Worm (Caenorhabditis elegans) whole organism, young adult: ENCODE results near the gene sec-16A.2.

ENCODE experiments used
- D2030.7 ChIP-seq: fragments of 200-800 bp; sonication (Bioruptor generic); IDR thresholded peaks from 2 replicates; pipeline ENCODE4 v1.3.6; 2022; ENCODE audit warnings: missing genetic modification reagents, missing genetic modification characterization, missing compliant biosample characterization
- F23B12.7 ChIP-seq: sonication (generic microtip); optimal IDR thresholded peaks from 2 replicates; lab custom pipeline; 2017; ENCODE audit warnings: missing genetic modification characterization, mild to moderate bottlenecking, missing compliant biosample characterization, antibody characterized with exemption, moderate library complexity; ENCODE audit not compliant: insufficient read depth
- F49E8.2 ChIP-seq: sonication (generic microtip); optimal IDR thresholded peaks from 3 replicates; lab custom pipeline; 2017; ENCODE audit warnings: missing genetic modification characterization, mild to moderate bottlenecking, missing compliant biosample characterization, antibody characterized with exemption, moderate library complexity; ENCODE audit not compliant: insufficient read depth
- F57A8.1 ChIP-seq: fragments of 200-800 bp; sonication (Bioruptor generic); optimal IDR thresholded peaks from 2 replicates; lab custom pipeline; 2018; ENCODE audit warnings: mild to moderate bottlenecking, missing genetic modification characterization, moderate library complexity, missing compliant biosample characterization
- K12H6.12 ChIP-seq: fragments of 200-800 bp; sonication (Bioruptor generic); optimal IDR thresholded peaks from 2 replicates; lab custom pipeline; 2018; ENCODE audit warnings: mild to moderate bottlenecking, missing genetic modification characterization, missing compliant biosample characterization
- T26A5.8 ChIP-seq: sonication (generic microtip); optimal IDR thresholded peaks from 2 replicates; lab custom pipeline; 2016; ENCODE audit warnings: missing genetic modification characterization, missing compliant biosample characterization
- Y53G8AR.9 ChIP-seq: fragments of 200-800 bp; sonication (Bioruptor generic); conservative IDR thresholded peaks from 2 replicates; pipeline ENCODE4 v1.3.6; 2022; ENCODE audit warnings: missing genetic modification reagents, missing genetic modification characterization, missing compliant biosample characterization
- Y95B8A.8 ChIP-seq: fragments of 200-800 bp; sonication (Bioruptor generic); IDR thresholded peaks from 2 replicates; pipeline ENCODE4 v1.3.6; 2022; ENCODE audit warnings: missing genetic modification reagents, missing genetic modification characterization, missing compliant biosample characterization
- ZK185.1 ChIP-seq: sonication (generic microtip); optimal IDR thresholded peaks from 2 replicates; lab custom pipeline; 2016; ENCODE audit warnings: mild to moderate bottlenecking, missing genetic modification characterization, missing compliant biosample characterization; ENCODE audit not compliant: poor library complexity, severe bottlenecking
- aptf-3 ChIP-seq: fragments of 200-800 bp; sonication (Bioruptor generic); IDR thresholded peaks from 2 replicates; pipeline ENCODE4 v1.3.6; 2022; ENCODE audit warnings: missing genetic modification characterization, missing compliant biosample characterization
- atf-7 ChIP-seq: sonication (generic microtip); optimal IDR thresholded peaks from 2 replicates; lab custom pipeline; 2017; ENCODE audit warnings: mild to moderate bottlenecking, missing genetic modification characterization, missing compliant biosample characterization
- cebp-1 ChIP-seq, 2 experiments: fragments of 200-800 bp in 1 of 2; sonication (Bioruptor generic) in 1 of 2; sonication (generic microtip) in 1 of 2; IDR thresholded peaks in 1 of 2; optimal IDR thresholded peaks in 1 of 2; 2 replicates each; pipeline versions ENCODE4 v1.3.6 to Lab custom; 2017 to 2022; ENCODE audit warnings: missing compliant biosample characterization in 2 of 2, missing genetic modification characterization in 2 of 2, mild to moderate bottlenecking in 1 of 2, missing genetic modification reagents in 1 of 2, moderate library complexity in 1 of 2
- ceh-27 ChIP-seq: fragments of 200-800 bp; sonication (Bioruptor generic); optimal IDR thresholded peaks from 2 replicates; lab custom pipeline; 2018; ENCODE audit warnings: mild to moderate bottlenecking, missing genetic modification characterization, moderate library complexity, missing compliant biosample characterization
- ceh-79 ChIP-seq: sonication (generic microtip); optimal IDR thresholded peaks from 2 replicates; lab custom pipeline; 2017; ENCODE audit warnings: mild to moderate bottlenecking, missing genetic modification characterization, missing compliant biosample characterization
- dox-1 ChIP-seq: fragments of 200-800 bp; sonication (Bioruptor generic); IDR thresholded peaks from 2 replicates; pipeline ENCODE4 v1.3.6; 2022; ENCODE audit warnings: missing genetic modification reagents, missing genetic modification characterization, missing compliant biosample characterization
- dpff-1 ChIP-seq: sonication (generic microtip); optimal IDR thresholded peaks from 2 replicates; lab custom pipeline; 2017; ENCODE audit warnings: mild to moderate bottlenecking, missing genetic modification characterization, missing compliant biosample characterization
- egrh-3 ChIP-seq: fragments of 200-800 bp; sonication (Bioruptor generic); IDR thresholded peaks from 2 replicates; pipeline ENCODE4 v1.3.6; 2022; ENCODE audit warnings: missing genetic modification reagents, missing genetic modification characterization, missing compliant biosample characterization
- ets-4 ChIP-seq: fragments of 200-800 bp; sonication (Bioruptor generic); optimal IDR thresholded peaks from 2 replicates; lab custom pipeline; 2018; ENCODE audit warnings: mild to moderate bottlenecking, missing genetic modification characterization, missing compliant biosample characterization
- hmg-1.2 ChIP-seq: fragments of 200-800 bp; sonication (Bioruptor generic); IDR thresholded peaks from 2 replicates; pipeline ENCODE4 v1.3.6; 2022; ENCODE audit warnings: missing genetic modification reagents, missing genetic modification characterization, missing compliant biosample characterization
- hmg-20 ChIP-seq: fragments of 200-800 bp; sonication (Bioruptor generic); IDR thresholded peaks from 2 replicates; pipeline ENCODE4 v1.3.6; 2022; ENCODE audit warnings: missing genetic modification reagents, missing genetic modification characterization, missing compliant biosample characterization
- hsf-1 ChIP-seq: fragments of 200-800 bp; sonication (Bioruptor generic); IDR thresholded peaks from 2 replicates; pipeline ENCODE4 v1.3.6; 2022; ENCODE audit warnings: missing genetic modification reagents, missing genetic modification characterization, missing compliant biosample characterization
- let-526 ChIP-seq: fragments of 200-800 bp; sonication (Bioruptor generic); IDR thresholded peaks from 2 replicates; pipeline ENCODE4 v1.3.6; 2022; ENCODE audit warnings: missing genetic modification reagents, missing genetic modification characterization, missing compliant biosample characterization
- let-607 ChIP-seq, 2 experiments: fragments of 200-800 bp in 1 of 2; sonication (Bioruptor generic) in 1 of 2; sonication (generic microtip) in 1 of 2; optimal IDR thresholded peaks; 2 replicates each; lab custom pipeline; 2016 to 2018; ENCODE audit warnings: mild to moderate bottlenecking in 2 of 2, missing compliant biosample characterization in 2 of 2, missing genetic modification characterization in 2 of 2, moderate library complexity in 2 of 2, missing genotype in 1 of 2
- lin-40 ChIP-seq: sonication (generic microtip); optimal IDR thresholded peaks from 2 replicates; lab custom pipeline; 2016; ENCODE audit warnings: missing genetic modification characterization, mild to moderate bottlenecking, missing compliant biosample characterization, missing genotype, missing genetic modification reagents
- lin-54 ChIP-seq: fragments of 200-800 bp; sonication (Bioruptor generic); optimal IDR thresholded peaks from 2 replicates; lab custom pipeline; 2018; ENCODE audit warnings: mild to moderate bottlenecking, missing genetic modification characterization, missing compliant biosample characterization
- lir-1 ChIP-seq: fragments of 200-800 bp; sonication (Bioruptor generic); conservative IDR thresholded peaks from 2 replicates; pipeline ENCODE4 v1.3.6; 2022; ENCODE audit warnings: missing genetic modification reagents, missing genetic modification characterization, missing compliant biosample characterization
- lsy-27 ChIP-seq: sonication (generic microtip); optimal IDR thresholded peaks from 2 replicates; lab custom pipeline; 2017; ENCODE audit warnings: missing genetic modification characterization, mild to moderate bottlenecking, missing compliant biosample characterization, antibody characterized with exemption, missing genotype, borderline replicate concordance; ENCODE audit not compliant: insufficient read depth
- madf-3 ChIP-seq: fragments of 200-800 bp; sonication (Bioruptor generic); IDR thresholded peaks from 2 replicates; pipeline ENCODE4 v1.3.6; 2022; ENCODE audit warnings: missing genetic modification reagents, missing genetic modification characterization, missing compliant biosample characterization
- mel-28 ChIP-seq: sonication (generic microtip); optimal IDR thresholded peaks from 2 replicates; lab custom pipeline; 2016; ENCODE audit warnings: borderline replicate concordance, mild to moderate bottlenecking, missing genetic modification characterization, missing compliant biosample characterization
- nhr-80 ChIP-seq: sonication (generic microtip); optimal IDR thresholded peaks from 2 replicates; lab custom pipeline; 2016; ENCODE audit warnings: missing genetic modification characterization, missing compliant biosample characterization
- nhr-90 ChIP-seq: sonication (generic microtip); optimal IDR thresholded peaks from 2 replicates; lab custom pipeline; 2016; ENCODE audit warnings: missing genotype, mild to moderate bottlenecking, missing genetic modification characterization, missing compliant biosample characterization
- pha-4 ChIP-seq: fragments of 150-350 bp; sonication (generic microtip); optimal IDR thresholded peaks from 2 replicates; lab custom pipeline; 2014; ENCODE audit warnings: missing biosample characterization, missing genetic modification reagents, missing genetic modification characterization
- rec-8 ChIP-seq, 2 experiments: sonication (generic microtip); optimal IDR thresholded peaks; 2 replicates each; lab custom pipeline; 2016; ENCODE audit warnings: mild to moderate bottlenecking in 2 of 2, missing genetic modification characterization in 2 of 2, missing genetic modification reagents in 2 of 2, missing genotype in 2 of 2, missing biosample characterization in 1 of 2, missing compliant biosample characterization in 1 of 2, moderate library complexity in 1 of 2
- sptf-2 ChIP-seq: fragments of 200-800 bp; sonication (Bioruptor generic); optimal IDR thresholded peaks from 2 replicates; lab custom pipeline; 2018; ENCODE audit warnings: mild to moderate bottlenecking, missing genetic modification characterization, missing compliant biosample characterization
- tbp1 ChIP-seq: fragments of 200-800 bp; sonication (Bioruptor generic); optimal IDR thresholded peaks from 2 replicates; lab custom pipeline; 2018; ENCODE audit warnings: mild to moderate bottlenecking, missing genetic modification characterization, missing compliant biosample characterization
- unc-130 ChIP-seq: sonication (generic microtip); optimal IDR thresholded peaks from 2 replicates; lab custom pipeline; 2016; ENCODE audit warnings: missing genetic modification reagents, missing genetic modification characterization, missing compliant biosample characterization
- unc-62 ChIP-seq: fragments of 150-350 bp; optimal IDR thresholded peaks from 2 replicates; lab custom pipeline; 2014; ENCODE audit warnings: missing biosample characterization, missing genetic modification reagents, missing genetic modification characterization
- zfh-2 ChIP-seq: fragments of 200-800 bp; sonication (Bioruptor generic); conservative IDR thresholded peaks from 2 replicates; pipeline ENCODE4 v1.3.6; 2022; ENCODE audit warnings: missing genetic modification reagents, missing genetic modification characterization, missing compliant biosample characterization

sec-16A.2 gene

ce11 chrX:8243116-8243515 is 43.9 kb upstream of the sec-16A.2 start:
- TF ChIP-seq ets-4 (peak; percentile 65), mel-28 (tag; lab: Kevin White, UChicago) (no peak), T26A5.8 (tag; lab: Kevin White, UChicago) (no peak), let-526 (GFP tag; lab: Robert Waterston, UW) (peak; percentile 70; the same call in 1 of the 2 replicates), cebp-1 (GFP tag; IDR thresholded peaks at IDR 0.05; lab: Robert Waterston, UW) (peak; percentile 90), cebp-1 (tag; optimal IDR thresholded peaks at IDR 0.05; lab: Kevin White, UChicago) (peak; percentile 94), Y95B8A.8 (GFP tag; lab: Robert Waterston, UW) (no peak), atf-7 (tag; lab: Kevin White, UChicago) (peak; percentile 68), lir-1 (GFP tag; lab: Robert Waterston, UW) (no peak), F57A8.1 (GFP tag; lab: Kevin White, UChicago) (no peak), aptf-3 (GFP tag; lab: Robert Waterston, UW) (no peak), unc-62 (peak; percentile 75), pha-4 (tag; lab: Kevin White, UChicago) (peak; percentile 31), lin-54 (no peak), lsy-27 (tag; lab: Kevin White, UChicago) (no peak), nhr-90 (tag; lab: Kevin White, UChicago) (peak; percentile 15), hsf-1 (GFP tag; lab: Robert Waterston, UW) (0 out of 2 replicates have a peak, but pooled peaks have one; percentile 25), ZK185.1 (tag; lab: Kevin White, UChicago) (peak; percentile 40), tbp1 (peak; percentile 25), nhr-80 (tag; lab: Kevin White, UChicago) (peak; percentile 93), unc-130 (GFP tag; lab: Kevin White, UChicago) (no peak)

ce11 chrX:8246126-8246525 is 40.9 kb upstream of the sec-16A.2 start, which contains the start of gene kqt-2:
kqt-2 (minus strand) TSS chrX:8246369.
- TF ChIP-seq sptf-2 (GFP tag; lab: Kevin White, UChicago) (no peak), dox-1 (peak; percentile 35; the same call in 1 of the 2 replicates), F23B12.7 (tag; lab: Kevin White, UChicago) (no peak), D2030.7 (no peak), K12H6.12 (tag; lab: Kevin White, UChicago) (no peak), let-607 (tag; optimal IDR thresholded peaks at IDR 0.05; lab: Kevin White, UChicago) (peak in 1 of 2 experiments; percentile 0), hmg-20 (GFP tag; lab: Robert Waterston, UW) (no peak), dpff-1 (no peak), nhr-80 (tag; lab: Kevin White, UChicago) (peak; percentile 75), Y53G8AR.9 (no peak), rec-8 (tag; optimal IDR thresholded peaks at IDR 0.05; lab: Kevin White, UChicago) (no peak), lin-40 (tag; lab: Kevin White, UChicago) (no peak)
- TF ChIP-seq, all 124 proteins: peak for 3

DNA sequence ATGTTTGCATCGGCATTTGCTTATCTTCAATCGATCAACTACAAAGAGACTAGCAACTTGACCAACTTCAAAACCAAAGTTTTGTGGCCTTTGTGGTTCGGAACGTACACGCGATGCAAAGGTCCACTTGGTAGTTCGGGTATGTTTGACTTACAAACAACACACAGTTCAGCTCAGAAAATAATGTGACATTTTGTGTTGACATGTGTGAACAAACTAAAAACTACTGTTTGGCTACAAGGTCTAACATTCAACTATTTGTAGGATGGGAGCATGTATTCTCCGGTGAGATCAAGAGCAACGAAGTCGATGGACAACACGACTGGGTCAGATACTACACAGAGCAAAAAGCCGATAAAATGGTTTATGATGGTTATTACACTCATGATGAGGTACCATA is 40.0 kb upstream of the sec-16A.2 start:
- TF ChIP-seq madf-3 (0 out of 2 replicates have a peak, but pooled peaks have one; percentile 59), hmg-20 (GFP tag; lab: Robert Waterston, UW) (no peak)
- TF ChIP-seq, all 124 proteins: peak for 1

DNA sequence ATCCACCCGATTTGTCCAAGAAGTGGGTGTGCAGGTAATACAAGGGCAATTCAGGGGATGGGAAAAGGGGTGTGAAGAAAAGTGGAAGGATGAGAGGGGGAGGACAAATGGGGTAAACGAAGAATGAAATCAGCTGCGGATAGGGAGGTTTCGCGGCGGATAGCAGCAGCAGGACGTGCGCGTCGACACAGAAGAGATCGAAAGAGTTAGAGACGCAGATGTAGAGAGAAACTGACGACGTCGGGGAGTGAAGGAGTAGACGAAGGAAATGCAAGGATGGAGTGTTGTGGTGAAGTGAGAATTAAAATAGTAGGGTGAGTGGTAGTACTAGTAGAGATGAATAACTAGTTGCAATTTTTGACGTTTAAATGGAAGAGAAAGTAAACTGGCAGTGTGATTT is 34.8 kb upstream of the sec-16A.2 start, which contains the start of gene M60.6:
Gene M60.6 (minus strand): TSS at position 166 of the 400 bp plus-strand sequence.
- TF ChIP-seq zfh-2 (GFP tag; lab: Robert Waterston, UW) (peak; percentile 73), hmg-1.2 (peak; percentile 42; the same call in 1 of the 2 replicates), ceh-79 (tag; lab: Kevin White, UChicago) (no peak), cebp-1 (GFP tag; IDR thresholded peaks at IDR 0.05; lab: Robert Waterston, UW) (no peak), cebp-1 (tag; optimal IDR thresholded peaks at IDR 0.05; lab: Kevin White, UChicago) (peak; percentile 11), ceh-27 (GFP tag; lab: Kevin White, UChicago) (peak; percentile 14), F49E8.2 (tag; lab: Kevin White, UChicago) (no peak), egrh-3 (GFP tag; lab: Robert Waterston, UW) (0 out of 2 replicates have a peak, but pooled peaks have one; percentile 10)
